Worm (Caenorhabditis elegans) whole organism, mixed stage, embryonic: ENCODE measurements around the gene clk-2.

Experiments
- M03D4.4 ChIP-seq: sonication (generic microtip); optimal IDR thresholded peaks from 2 replicates; lab custom pipeline; 2017; ENCODE audit warnings: mild to moderate bottlenecking, missing genetic modification characterization, missing compliant biosample characterization
- bed-3 ChIP-seq: fragments of 200-800 bp; sonication (Bioruptor generic); optimal IDR thresholded peaks from 3 replicates; lab custom pipeline; 2018; ENCODE audit warnings: mild to moderate bottlenecking, missing genetic modification characterization, moderate library complexity, missing compliant biosample characterization
- blmp-1 ChIP-seq: fragments of 150-350 bp; optimal IDR thresholded peaks from 2 replicates; lab custom pipeline; 2014; ENCODE audit warnings: missing biosample characterization, missing genetic modification characterization
- ceh-39 ChIP-seq: fragments of 150-350 bp; optimal IDR thresholded peaks from 2 replicates; lab custom pipeline; 2014; ENCODE audit warnings: missing biosample characterization, missing genetic modification characterization
- ceh-43 ChIP-seq: fragments of 200-800 bp; sonication (Bioruptor generic); optimal IDR thresholded peaks from 2 replicates; lab custom pipeline; 2018; ENCODE audit warnings: mild to moderate bottlenecking, missing genetic modification characterization, moderate library complexity, missing compliant biosample characterization
- ceh-83 ChIP-seq: fragments of 200-800 bp; sonication (Bioruptor generic); optimal IDR thresholded peaks from 2 replicates; lab custom pipeline; 2018; ENCODE audit warnings: mild to moderate bottlenecking, missing genetic modification characterization, missing compliant biosample characterization
- ces-1 ChIP-seq: fragments of 150-350 bp; optimal IDR thresholded peaks from 2 replicates; lab custom pipeline; 2014; ENCODE audit warnings: missing biosample characterization, missing genetic modification reagents, missing genetic modification characterization
- cnd-1 ChIP-seq: fragments of 200-800 bp; sonication (Bioruptor generic); optimal IDR thresholded peaks from 2 replicates; lab custom pipeline; 2018; ENCODE audit warnings: mild to moderate bottlenecking, missing genetic modification characterization, missing compliant biosample characterization
- drap-1 ChIP-seq: fragments of 200-800 bp; sonication (Bioruptor generic); optimal IDR thresholded peaks from 3 replicates; lab custom pipeline; 2018; ENCODE audit warnings: mild to moderate bottlenecking, missing genetic modification characterization, missing compliant biosample characterization
- elt-1 ChIP-seq: sonication (generic microtip); optimal IDR thresholded peaks from 2 replicates; lab custom pipeline; 2017; ENCODE audit warnings: missing genetic modification characterization, mild to moderate bottlenecking, missing compliant biosample characterization, antibody characterized with exemption, moderate library complexity, borderline replicate concordance; ENCODE audit not compliant: insufficient read depth
- elt-3 ChIP-seq: fragments of 150-350 bp; optimal IDR thresholded peaks from 2 replicates; lab custom pipeline; 2014; ENCODE audit warnings: missing biosample characterization, missing genetic modification characterization
- flh-1 ChIP-seq: fragments of 200-800 bp; sonication (Bioruptor generic); optimal IDR thresholded peaks from 2 replicates; lab custom pipeline; 2018; ENCODE audit warnings: mild to moderate bottlenecking, missing genetic modification characterization, moderate library complexity, missing compliant biosample characterization
- ham-2 ChIP-seq: fragments of 200-800 bp; sonication (Bioruptor generic); optimal IDR thresholded peaks from 2 replicates; lab custom pipeline; 2018; ENCODE audit warnings: mild to moderate bottlenecking, missing genetic modification characterization, missing compliant biosample characterization
- hlh-1 ChIP-seq: fragments of 150-350 bp; optimal IDR thresholded peaks from 2 replicates; lab custom pipeline; 2014; ENCODE audit warnings: missing biosample characterization, missing genetic modification reagents, missing genetic modification characterization
- lin-13 ChIP-seq: fragments of 150-350 bp; optimal IDR thresholded peaks from 2 replicates; lab custom pipeline; 2014; ENCODE audit warnings: missing biosample characterization, missing genetic modification characterization
- lin-32 ChIP-seq: fragments of 200-800 bp; sonication (Bioruptor generic); optimal IDR thresholded peaks from 2 replicates; lab custom pipeline; 2018; ENCODE audit warnings: mild to moderate bottlenecking, missing genetic modification characterization, missing compliant biosample characterization
- lsy-2 ChIP-seq: fragments of 150-350 bp; optimal IDR thresholded peaks from 2 replicates; lab custom pipeline; 2014; ENCODE audit warnings: missing biosample characterization, missing genetic modification characterization
- mep-1 ChIP-seq: fragments of 150-350 bp; optimal IDR thresholded peaks from 2 replicates; lab custom pipeline; 2017; ENCODE audit warnings: missing biosample characterization, missing genetic modification reagents, missing genetic modification characterization, inconsistent platforms
- mls-2 ChIP-seq: sonication (generic microtip); optimal IDR thresholded peaks from 2 replicates; lab custom pipeline; 2016; ENCODE audit warnings: mild to moderate bottlenecking, missing genetic modification characterization, moderate library complexity, missing compliant biosample characterization
- nhr-12 ChIP-seq: fragments of 150-350 bp; optimal IDR thresholded peaks from 2 replicates; lab custom pipeline; 2014; ENCODE audit warnings: missing biosample characterization, missing genetic modification characterization
- nhr-2 ChIP-seq: fragments of 150-350 bp; optimal IDR thresholded peaks from 2 replicates; lab custom pipeline; 2014; ENCODE audit warnings: missing biosample characterization, missing genetic modification characterization
- nhr-28 ChIP-seq: fragments of 150-350 bp; optimal IDR thresholded peaks from 2 replicates; lab custom pipeline; 2014; ENCODE audit warnings: missing biosample characterization, missing genetic modification characterization
- nhr-76 ChIP-seq: sonication (generic microtip); optimal IDR thresholded peaks from 2 replicates; lab custom pipeline; 2017; ENCODE audit warnings: missing biosample characterization, missing genetic modification characterization
- pha-4 ChIP-seq: fragments of 150-350 bp; optimal IDR thresholded peaks from 2 replicates; lab custom pipeline; 2018; ENCODE audit warnings: missing biosample characterization, missing genetic modification reagents, missing genetic modification characterization
- sem-2 ChIP-seq: fragments of 200-800 bp; sonication (Bioruptor generic); optimal IDR thresholded peaks from 2 replicates; lab custom pipeline; 2018; ENCODE audit warnings: mild to moderate bottlenecking, missing genetic modification characterization, missing compliant biosample characterization
- snpc-4 ChIP-seq: fragments of 150-350 bp; optimal IDR thresholded peaks from 2 replicates; lab custom pipeline; 2014; ENCODE audit warnings: missing biosample characterization, missing genetic modification characterization
- tbx-8 ChIP-seq: fragments of 200-800 bp; sonication (Bioruptor generic); optimal IDR thresholded peaks from 2 replicates; lab custom pipeline; 2018; ENCODE audit warnings: mild to moderate bottlenecking, missing genetic modification characterization, moderate library complexity, missing compliant biosample characterization
- unc-120 ChIP-seq: sonication (generic microtip); optimal IDR thresholded peaks from 2 replicates; lab custom pipeline; 2017; ENCODE audit warnings: missing genetic modification characterization, missing compliant biosample characterization; ENCODE audit not compliant: poor library complexity, severe bottlenecking
- unc-39 ChIP-seq: fragments of 150-350 bp; optimal IDR thresholded peaks from 2 replicates; lab custom pipeline; 2014; ENCODE audit warnings: missing biosample characterization, missing genetic modification characterization
- unc-62 ChIP-seq: fragments of 150-350 bp; optimal IDR thresholded peaks from 2 replicates; lab custom pipeline; 2014; ENCODE audit warnings: missing biosample characterization, missing genetic modification reagents, missing genetic modification characterization
- zip-8 ChIP-seq: fragments of 150-350 bp; optimal IDR thresholded peaks from 2 replicates; lab custom pipeline; 2014; ENCODE audit warnings: missing biosample characterization, missing genetic modification characterization
- ztf-11 ChIP-seq: fragments of 150-350 bp; optimal IDR thresholded peaks from 2 replicates; lab custom pipeline; 2014; ENCODE audit warnings: missing biosample characterization, missing genetic modification characterization

Gene clk-2

DNA sequence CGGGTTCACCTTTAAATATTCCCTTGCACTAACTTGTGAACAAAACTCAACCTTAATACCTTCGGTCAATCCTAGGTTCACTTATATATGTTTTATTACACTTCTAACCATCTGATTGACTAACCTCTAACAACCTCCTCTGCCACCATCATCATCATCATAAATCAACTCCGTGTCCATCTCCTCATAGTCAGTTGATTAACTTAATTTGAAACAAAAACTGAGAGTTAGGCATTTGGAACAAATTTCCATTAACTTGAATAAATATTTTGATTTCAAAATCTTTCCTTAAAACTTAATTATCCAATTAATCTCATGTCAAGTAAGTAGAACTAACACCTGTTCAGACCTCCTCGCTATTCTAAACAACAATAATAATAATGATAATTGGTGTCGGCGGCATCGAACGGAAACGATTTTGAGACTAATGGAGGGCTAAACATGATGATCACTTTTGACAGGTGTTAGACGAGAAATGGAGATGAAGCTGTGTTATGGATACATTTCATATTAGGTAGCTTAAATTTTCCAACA is 35.4 kb upstream of the clk-2 start:
- TF ChIP-seq unc-62 (GFP tag; lab: Kevin White, UChicago), result peak; percentile 66
- no peak for TF ChIP-seq bed-3 (GFP tag; lab: Kevin White, UChicago)
- peak; percentile 19 for TF ChIP-seq nhr-2
- TF ChIP-seq, all 35 proteins: peak for 2

DNA sequence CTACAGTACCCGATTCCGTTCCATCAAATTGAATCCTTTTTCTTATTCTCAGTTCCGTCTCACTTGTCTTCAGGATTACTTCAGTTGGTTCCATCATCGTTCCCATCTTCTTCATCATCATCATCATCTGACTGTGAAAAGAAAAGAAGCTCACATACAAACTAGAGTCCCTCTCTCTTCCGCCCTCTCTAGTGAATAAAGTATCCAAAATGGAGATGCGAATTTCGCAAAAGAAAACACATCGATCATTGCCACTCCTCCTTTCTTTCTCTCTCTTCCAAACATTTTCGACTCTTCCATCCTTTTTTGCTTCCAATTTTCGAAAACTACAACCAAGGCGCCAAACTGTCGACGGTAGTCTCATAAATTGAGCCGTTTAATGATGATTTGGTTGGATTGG is 34.5 kb upstream of the clk-2 start:
- TF ChIP-seq unc-39 (no peak), lsy-2 (tag; lab: Kevin White, UChicago) (no peak), ham-2 (GFP tag; lab: Kevin White, UChicago) (no peak), zip-8 (tag; lab: Kevin White, UChicago) (no peak), blmp-1 (tag; lab: Kevin White, UChicago) (no peak), ceh-43 (GFP tag; lab: Kevin White, UChicago) (no peak), unc-120 (no peak), sem-2 (GFP tag; lab: Kevin White, UChicago) (no peak), nhr-2 (no peak), mls-2 (tag; lab: Kevin White, UChicago) (no peak), nhr-76 (tag; lab: Kevin White, UChicago) (no peak), lin-32 (GFP tag; lab: Kevin White, UChicago) (no peak), M03D4.4 (no peak), pha-4 (no peak), mep-1 (tag; lab: Kevin White, UChicago) (no peak), nhr-28 (tag; lab: Kevin White, UChicago) (no peak), ztf-11 (tag; lab: Kevin White, UChicago) (no peak), nhr-12 (tag; lab: Kevin White, UChicago) (no peak), ces-1 (GFP tag; lab: Kevin White, UChicago) (no peak), ceh-39 (tag; lab: Kevin White, UChicago) (no peak)
- TF ChIP-seq, all 35 proteins: peak for 0

DNA sequence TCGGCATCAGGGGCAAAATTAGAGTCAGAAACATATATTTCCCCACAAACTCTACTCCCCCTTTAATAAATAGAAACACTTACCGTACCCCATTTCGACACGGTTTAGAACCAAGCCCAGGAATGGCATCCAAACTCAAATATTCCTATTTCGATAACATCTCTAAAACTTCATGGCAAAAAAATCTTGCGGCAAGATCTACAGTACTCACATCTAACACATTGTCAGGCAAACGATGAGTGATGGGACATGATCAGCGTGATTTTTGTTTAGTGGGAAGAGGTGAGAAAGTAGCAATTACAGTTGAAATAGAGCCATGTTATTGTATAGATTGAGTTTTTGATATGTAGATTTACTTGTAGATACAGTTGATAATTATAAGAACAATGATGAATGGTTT is 32.7 kb upstream of the clk-2 start:
- TF ChIP-seq elt-1 (tag; lab: Kevin White, UChicago), result no peak
- TF ChIP-seq unc-39, result no peak
- TF ChIP-seq ceh-43 (GFP tag; lab: Kevin White, UChicago), result no peak
- no peak for TF ChIP-seq snpc-4
- TF ChIP-seq ztf-11 (tag; lab: Kevin White, UChicago), result no peak
- no peak for TF ChIP-seq sem-2 (GFP tag; lab: Kevin White, UChicago)
- no peak for TF ChIP-seq M03D4.4
- TF ChIP-seq unc-62 (GFP tag; lab: Kevin White, UChicago), result peak; percentile 28
- no peak for TF ChIP-seq mep-1 (tag; lab: Kevin White, UChicago)
- TF ChIP-seq, all 35 proteins: peak for 1

DNA sequence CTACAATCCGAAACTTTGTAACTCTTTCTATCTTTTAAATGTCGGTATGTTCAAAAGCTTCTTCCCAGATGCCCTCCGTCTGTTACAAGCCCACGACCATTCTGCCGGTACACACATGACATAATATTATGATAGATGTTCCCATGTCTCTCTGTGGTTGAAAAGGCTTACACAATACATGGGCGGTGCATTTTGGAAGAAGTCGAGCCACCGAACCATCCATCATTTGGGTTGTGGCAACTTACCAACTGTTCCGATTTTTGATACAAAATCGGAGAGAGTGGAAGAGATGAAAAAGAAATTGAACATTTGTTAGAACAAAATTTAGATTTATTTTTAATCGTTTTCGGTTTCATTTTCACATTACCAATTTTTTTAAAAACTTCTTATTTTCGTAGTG is 30.6 kb upstream of the clk-2 start:
- TF ChIP-seq lin-32 (GFP tag; lab: Kevin White, UChicago), result no peak
- no peak for TF ChIP-seq flh-1
- TF ChIP-seq nhr-12 (tag; lab: Kevin White, UChicago), result no peak
- no peak for TF ChIP-seq sem-2 (GFP tag; lab: Kevin White, UChicago)
- peak; percentile 14 for TF ChIP-seq cnd-1 (tag; lab: Kevin White, UChicago)
- no peak for TF ChIP-seq elt-3 (tag; lab: Kevin White, UChicago)
- TF ChIP-seq lin-13, result no peak
- TF ChIP-seq mls-2 (tag; lab: Kevin White, UChicago), result no peak
- no peak for TF ChIP-seq ham-2 (GFP tag; lab: Kevin White, UChicago)
- peak; percentile 78 for TF ChIP-seq hlh-1 (tag; lab: Kevin White, UChicago)
- peak; percentile 96 for TF ChIP-seq unc-62 (GFP tag; lab: Kevin White, UChicago)
- no peak for TF ChIP-seq zip-8 (tag; lab: Kevin White, UChicago)
- TF ChIP-seq nhr-28 (tag; lab: Kevin White, UChicago), result no peak
- TF ChIP-seq tbx-8, result no peak
- peak; percentile 50 for TF ChIP-seq unc-120
- no peak for TF ChIP-seq ceh-83 (GFP tag; lab: Kevin White, UChicago)
- TF ChIP-seq, all 35 proteins: peak for 4

DNA sequence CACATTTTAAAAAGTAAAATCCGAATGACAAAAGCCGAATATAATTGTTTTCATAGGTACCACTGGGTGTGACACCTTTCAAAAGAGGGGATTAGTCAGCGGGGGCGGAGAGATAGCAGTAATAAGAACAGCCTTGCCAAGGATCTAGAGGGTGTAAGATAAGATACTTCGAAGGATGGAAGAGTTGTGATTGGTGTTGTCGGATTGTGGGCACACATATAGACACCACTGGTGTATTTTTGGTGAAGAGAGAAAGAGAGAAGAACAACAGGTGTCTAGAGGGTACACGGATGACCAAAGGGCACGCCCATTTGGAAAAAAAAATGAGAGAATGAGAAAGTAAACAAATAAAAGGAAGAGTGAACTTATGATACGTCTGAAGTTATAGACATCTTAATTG is 26.9 kb upstream of the clk-2 start:
- peak; percentile 83 for TF ChIP-seq unc-120
- no peak for TF ChIP-seq ham-2 (GFP tag; lab: Kevin White, UChicago)
- no peak for TF ChIP-seq mls-2 (tag; lab: Kevin White, UChicago)
- no peak for TF ChIP-seq pha-4
- TF ChIP-seq drap-1 (GFP tag; lab: Kevin White, UChicago), result no peak
- no peak for TF ChIP-seq tbx-8
- no peak for TF ChIP-seq bed-3 (GFP tag; lab: Kevin White, UChicago)
- peak; percentile 93 for TF ChIP-seq hlh-1 (tag; lab: Kevin White, UChicago)
- TF ChIP-seq unc-62 (GFP tag; lab: Kevin White, UChicago), result peak; percentile 74
- no peak for TF ChIP-seq lin-32 (GFP tag; lab: Kevin White, UChicago)
- no peak for TF ChIP-seq ceh-39 (tag; lab: Kevin White, UChicago)
- no peak for TF ChIP-seq nhr-12 (tag; lab: Kevin White, UChicago)
